Fruit fly (Drosophila melanogaster): ENCODE measurements around the gene Nup205.

- TF ChIP-seq cnc (optimal IDR thresholded peaks at IDR 0.05) (no peak), CG33017 (tag; optimal IDR thresholded peaks at IDR 0.05) (no peak), CG7045 (GFP tag; optimal IDR thresholded peaks at IDR 0.05) (no peak), CG1620 (GFP tag; optimal IDR thresholded peaks at IDR 0.05) (no peak), CG14711 (tag; optimal IDR thresholded peaks at IDR 0.05) (no peak), kay (GFP tag; ENCODE audit: borderline replicate concordance) (no peak), CG11617 (GFP tag; optimal IDR thresholded peaks at IDR 0.05) (no peak), toe (GFP tag; optimal IDR thresholded peaks at IDR 0.05) (no peak), Crg-1 (GFP tag; optimal IDR thresholded peaks at IDR 0.05) (no peak), Clk (GFP tag; optimal IDR thresholded peaks at IDR 0.05) (no peak), Mnt (GFP tag; optimal IDR thresholded peaks at IDR 0.05) (no peak), CG7101 (tag; optimal IDR thresholded peaks at IDR 0.05) (no peak)
These were observed 12.9 kb upstream of the Nup205 start for dm6 chrX:19839067-19839466.

Data from whole organism, adult.